Fruit fly (Drosophila melanogaster): ENCODE data around the gene cic.

The cic gene

dm6 chr3R:20310498-20310822, 57.9 kb downstream of the cic start:
- peak; percentile 26 for TF ChIP-seq CG13204 (GFP tag; optimal IDR thresholded peaks at IDR 0.05)
- 0 out of 3 replicates have a peak, but pooled peaks have one; percentile 18 for TF ChIP-seq fd96Ca (GFP tag; IDR thresholded peaks at IDR 0.05)
- TF ChIP-seq CG4496 (GFP tag; IDR thresholded peaks at IDR 0.05), result no peak

- TF ChIP-seq CG13204 (GFP tag; optimal IDR thresholded peaks at IDR 0.05), result no peak
- TF ChIP-seq rn (GFP tag; IDR thresholded peaks at IDR 0.05), result no peak
- TF ChIP-seq CG14655 (GFP tag; optimal IDR thresholded peaks at IDR 0.05), result peak; percentile 36
- peak; percentile 25 for TF ChIP-seq Snoo (tag; optimal IDR thresholded peaks at IDR 0.05)
- TF ChIP-seq gl (tag; optimal IDR thresholded peaks at IDR 0.05), result no peak
Observed at dm6 chr3R:20310905-20311304, 58.3 kb downstream of the cic start.

dm6 chr3R:20311406-20311805, 58.8 kb downstream of the cic start:
- TF ChIP-seq Ets98B (GFP tag; IDR thresholded peaks at IDR 0.05), result peak; percentile 26; the same call in 1 of the 2 replicates
- no peak for TF ChIP-seq Pif1A (GFP tag; optimal IDR thresholded peaks at IDR 0.05)

dm6 chr3R:20312838-20313237, 60.3 kb downstream of the cic start:
- TF ChIP-seq Pif1B (GFP tag; optimal IDR thresholded peaks at IDR 0.05) (peak; percentile 78), CG8301 (tag; optimal IDR thresholded peaks at IDR 0.05) (peak; percentile 89), Snoo (tag; optimal IDR thresholded peaks at IDR 0.05) (no peak), D1 (tag; optimal IDR thresholded peaks at IDR 0.05) (no peak), CG10348 (GFP tag; IDR thresholded peaks at IDR 0.05) (peak; percentile 42; the same call in 1 of the 2 replicates), CG4496 (GFP tag; IDR thresholded peaks at IDR 0.05) (peak; percentile 92), CG12605 (GFP tag; IDR thresholded peaks at IDR 0.05) (peak; percentile 74), Ets98B (GFP tag; IDR thresholded peaks at IDR 0.05) (peak; percentile 87), CG17806 (tag; optimal IDR thresholded peaks at IDR 0.05) (peak; percentile 65), gl (tag; optimal IDR thresholded peaks at IDR 0.05) (no peak), CG34367 (tag; optimal IDR thresholded peaks at IDR 0.05) (peak; percentile 13), CG8159 (tag; optimal IDR thresholded peaks at IDR 0.05) (peak; percentile 90), Pif1A (GFP tag; optimal IDR thresholded peaks at IDR 0.05) (peak; percentile 92), CG9948 (tag; optimal IDR thresholded peaks at IDR 0.05) (peak; percentile 56), CG15710 (tag; optimal IDR thresholded peaks at IDR 0.05) (peak; percentile 31), rn (GFP tag; IDR thresholded peaks at IDR 0.05) (no peak), fd96Ca (GFP tag; IDR thresholded peaks at IDR 0.05) (peak; percentile 88), CG32121 (GFP tag; IDR thresholded peaks at IDR 0.05) (peak; percentile 92), EcR (GFP tag; optimal IDR thresholded peaks at IDR 0.05) (no peak), CG13204 (GFP tag; optimal IDR thresholded peaks at IDR 0.05) (no peak), CG14655 (GFP tag; optimal IDR thresholded peaks at IDR 0.05) (peak; percentile 89)

- no peak for TF ChIP-seq CG17806 (tag; optimal IDR thresholded peaks at IDR 0.05)
- TF ChIP-seq CG32121 (GFP tag; IDR thresholded peaks at IDR 0.05), result no peak
- TF ChIP-seq fd96Ca (GFP tag; IDR thresholded peaks at IDR 0.05), result no peak
- TF ChIP-seq Ets98B (GFP tag; IDR thresholded peaks at IDR 0.05), result no peak
- TF ChIP-seq CG14655 (GFP tag; optimal IDR thresholded peaks at IDR 0.05), result no peak
- no peak for TF ChIP-seq rn (GFP tag; IDR thresholded peaks at IDR 0.05)
- TF ChIP-seq CG4496 (GFP tag; IDR thresholded peaks at IDR 0.05), result no peak
- no peak for TF ChIP-seq EcR (GFP tag; optimal IDR thresholded peaks at IDR 0.05)
- TF ChIP-seq CG8301 (tag; optimal IDR thresholded peaks at IDR 0.05), result no peak
- no peak for TF ChIP-seq Pif1B (GFP tag; optimal IDR thresholded peaks at IDR 0.05)
- no peak for TF ChIP-seq Snoo (tag; optimal IDR thresholded peaks at IDR 0.05)
- TF ChIP-seq gl (tag; optimal IDR thresholded peaks at IDR 0.05), result no peak
- TF ChIP-seq CG13204 (GFP tag; optimal IDR thresholded peaks at IDR 0.05), result no peak
- no peak for TF ChIP-seq CG34367 (tag; optimal IDR thresholded peaks at IDR 0.05)
- no peak for TF ChIP-seq CG8159 (tag; optimal IDR thresholded peaks at IDR 0.05)
- TF ChIP-seq D1 (tag; optimal IDR thresholded peaks at IDR 0.05), result no peak
Observed at dm6 chr3R:20316599-20316998, 64.0 kb downstream of the cic start.

- TF ChIP-seq gl (tag; optimal IDR thresholded peaks at IDR 0.05), result no peak
- TF ChIP-seq Snoo (tag; optimal IDR thresholded peaks at IDR 0.05), result no peak
- TF ChIP-seq CG14655 (GFP tag; optimal IDR thresholded peaks at IDR 0.05), result no peak
- TF ChIP-seq CG4496 (GFP tag; IDR thresholded peaks at IDR 0.05), result peak; percentile 67
- TF ChIP-seq CG8159 (tag; optimal IDR thresholded peaks at IDR 0.05), result no peak
- TF ChIP-seq CG15710 (tag; optimal IDR thresholded peaks at IDR 0.05), result no peak
- TF ChIP-seq fd96Ca (GFP tag; IDR thresholded peaks at IDR 0.05), result peak; percentile 56; the same call in 2 of the 3 replicates
- no peak for TF ChIP-seq rn (GFP tag; IDR thresholded peaks at IDR 0.05)
- TF ChIP-seq CG13204 (GFP tag; optimal IDR thresholded peaks at IDR 0.05), result no peak
- TF ChIP-seq CG17806 (tag; optimal IDR thresholded peaks at IDR 0.05), result no peak
- TF ChIP-seq CG10348 (GFP tag; IDR thresholded peaks at IDR 0.05), result no peak
- TF ChIP-seq CG32121 (GFP tag; IDR thresholded peaks at IDR 0.05), result peak; percentile 72
- peak; percentile 79 for TF ChIP-seq Ets98B (GFP tag; IDR thresholded peaks at IDR 0.05)
- no peak for TF ChIP-seq EcR (GFP tag; optimal IDR thresholded peaks at IDR 0.05)
- TF ChIP-seq Pif1A (GFP tag; optimal IDR thresholded peaks at IDR 0.05), result no peak
- TF ChIP-seq CG12605 (GFP tag; IDR thresholded peaks at IDR 0.05), result peak; percentile 58
- no peak for TF ChIP-seq CG9948 (tag; optimal IDR thresholded peaks at IDR 0.05)
- no peak for TF ChIP-seq Pif1B (GFP tag; optimal IDR thresholded peaks at IDR 0.05)
Observed at dm6 chr3R:20317402-20318165, 65.0 kb downstream of the cic start.
